Worm (Caenorhabditis elegans) whole organism, early embryonic: ENCODE results near the gene Y47D7A.19.

ENCODE experiments used
- F13C5.2 ChIP-seq: sonication (generic microtip); optimal IDR thresholded peaks from 2 replicates; lab custom pipeline; 2017; ENCODE audit warnings: mild to moderate bottlenecking, missing genetic modification characterization, inconsistent platforms, missing compliant biosample characterization
- ama-1 ChIP-seq: fragments of 150-350 bp; optimal IDR thresholded peaks from 2 replicates; lab custom pipeline; 2014
- ceh-13 ChIP-seq: fragments of 200-800 bp; sonication (Bioruptor generic); optimal IDR thresholded peaks from 2 replicates; lab custom pipeline; 2018; ENCODE audit warnings: mild to moderate bottlenecking, missing genetic modification characterization, missing compliant biosample characterization
- ceh-36 ChIP-seq: sonication (generic microtip); optimal IDR thresholded peaks from 2 replicates; lab custom pipeline; 2016; ENCODE audit warnings: missing genetic modification characterization, inconsistent platforms, missing compliant biosample characterization
- ets-7 ChIP-seq: sonication (generic microtip); optimal IDR thresholded peaks from 2 replicates; lab custom pipeline; 2016; ENCODE audit warnings: missing genotype, missing genetic modification characterization, missing compliant biosample characterization
- flt-1 ChIP-seq: fragments of 200-800 bp; sonication (Bioruptor generic); IDR thresholded peaks from 2 replicates; pipeline ENCODE4 v1.3.6; 2022; ENCODE audit warnings: missing genetic modification characterization, missing compliant biosample characterization
- hmbx-1 ChIP-seq: sonication (generic microtip); optimal IDR thresholded peaks from 2 replicates; lab custom pipeline; 2016; ENCODE audit warnings: mild to moderate bottlenecking, missing genetic modification characterization, missing compliant biosample characterization
- hmg-4 ChIP-seq: fragments of 200-800 bp; sonication (Bioruptor generic); optimal IDR thresholded peaks from 2 replicates; lab custom pipeline; 2018; ENCODE audit warnings: mild to moderate bottlenecking, missing genetic modification characterization, missing compliant biosample characterization
- hnd-1 ChIP-seq: sonication (generic microtip); optimal IDR thresholded peaks from 2 replicates; lab custom pipeline; 2016; ENCODE audit warnings: missing genetic modification characterization, missing compliant biosample characterization
- pes-1 ChIP-seq: fragments of 200-800 bp; sonication (Bioruptor generic); IDR thresholded peaks from 2 replicates; pipeline ENCODE4 v1.3.6; 2022; ENCODE audit warnings: missing genetic modification reagents, missing genetic modification characterization, missing compliant biosample characterization
- scrt-1 ChIP-seq: fragments of 200-800 bp; sonication (Bioruptor generic); IDR thresholded peaks from 2 replicates; pipeline ENCODE4 v1.3.6; 2022; ENCODE audit warnings: missing genetic modification characterization, missing compliant biosample characterization
- sea-1 ChIP-seq: fragments of 200-800 bp; sonication (Bioruptor generic); conservative IDR thresholded peaks from 2 replicates; pipeline ENCODE4 v1.3.6; 2022; ENCODE audit warnings: missing genetic modification characterization, missing compliant biosample characterization
- tbx-37 ChIP-seq: fragments of 200-800 bp; sonication (Bioruptor generic); conservative IDR thresholded peaks from 2 replicates; pipeline ENCODE4 v1.3.6; 2022; ENCODE audit warnings: missing genetic modification reagents, missing genetic modification characterization, missing compliant biosample characterization
- tra-4 ChIP-seq: sonication (generic microtip); optimal IDR thresholded peaks from 2 replicates; lab custom pipeline; 2017; ENCODE audit warnings: missing genetic modification characterization, missing compliant biosample characterization

ce11 chrV:4421475-4421874 lies 2.7 kb upstream of the Y47D7A.19 start, which contains the start of gene skr-14:
- TF ChIP-seq flt-1 (GFP tag; lab: Robert Waterston, UW) (no peak), ceh-13 (GFP tag; lab: Kevin White, UChicago) (no peak), hmg-4 (no peak), sea-1 (GFP tag; lab: Robert Waterston, UW) (no peak), pes-1 (no peak), F13C5.2 (tag; lab: Kevin White, UChicago) (no peak), ceh-36 (tag; lab: Kevin White, UChicago) (no peak), ama-1 (lab: Kevin White, UChicago) (no peak), ets-7 (tag; lab: Kevin White, UChicago) (no peak), tra-4 (no peak), hnd-1 (tag; lab: Kevin White, UChicago) (no peak), hmbx-1 (tag; lab: Kevin White, UChicago) (no peak), scrt-1 (GFP tag; lab: Robert Waterston, UW) (no peak), tbx-37 (GFP tag; lab: Robert Waterston, UW) (no peak)
